Worm (Caenorhabditis elegans): Measurements from ENCODE around the gene R05F9.7.

ce11 chrII:4854761-4855160 is 31.3 kb upstream of the R05F9.7 start:
- TF ChIP-seq nhr-2 (tag; optimal IDR thresholded peaks at IDR 0.05) (no peak), unc-62 (GFP tag; optimal IDR thresholded peaks at IDR 0.05) (no peak), elt-3 (tag; optimal IDR thresholded peaks at IDR 0.05) (no peak), nhr-76 (tag; optimal IDR thresholded peaks at IDR 0.05) (no peak), pha-4 (tag; optimal IDR thresholded peaks at IDR 0.05) (no peak), mep-1 (tag; optimal IDR thresholded peaks at IDR 0.05) (no peak), ceh-39 (tag; optimal IDR thresholded peaks at IDR 0.05) (no peak)
